Worm (Caenorhabditis elegans) whole organism, L3 larva: ENCODE data around the gene F59A6.4.

Experiments used
- R02D3.7 ChIP-seq: fragments of 150-350 bp; optimal IDR thresholded peaks from 2 replicates; lab custom pipeline; 2014; ENCODE audit warnings: missing biosample characterization, missing genetic modification characterization
- ZK546.5 ChIP-seq: sonication (generic microtip); optimal IDR thresholded peaks from 2 replicates; lab custom pipeline; 2017; ENCODE audit warnings: missing biosample characterization, missing genetic modification characterization
- aly-2 ChIP-seq: fragments of 150-350 bp; optimal IDR thresholded peaks from 2 replicates; lab custom pipeline; 2014; ENCODE audit warnings: missing biosample characterization, missing genetic modification characterization
- ama-1 ChIP-seq: fragments of 150-350 bp; optimal IDR thresholded peaks from 2 replicates; lab custom pipeline; 2018
- ceh-16 ChIP-seq: sonication (generic microtip); optimal IDR thresholded peaks from 2 replicates; lab custom pipeline; 2017; ENCODE audit warnings: missing biosample characterization, missing genetic modification characterization
- ceh-28 ChIP-seq: fragments of 150-350 bp; optimal IDR thresholded peaks from 2 replicates; lab custom pipeline; 2014; ENCODE audit warnings: missing biosample characterization, missing genetic modification reagents, missing genetic modification characterization
- ceh-82 ChIP-seq: fragments of 150-350 bp; optimal IDR thresholded peaks from 2 replicates; lab custom pipeline; 2014; ENCODE audit warnings: missing biosample characterization, missing genetic modification characterization
- ceh-9 ChIP-seq: sonication (generic microtip); optimal IDR thresholded peaks from 2 replicates; lab custom pipeline; 2018; ENCODE audit warnings: missing biosample characterization, missing genetic modification characterization
- daf-12 ChIP-seq: fragments of 150-350 bp; optimal IDR thresholded peaks from 2 replicates; lab custom pipeline; 2014; ENCODE audit warnings: missing biosample characterization, missing genetic modification reagents, missing genetic modification characterization
- egl-27 ChIP-seq: sonication (generic microtip); optimal IDR thresholded peaks from 4 replicates; lab custom pipeline; 2017; ENCODE audit warnings: missing biosample characterization, missing genetic modification reagents, missing genetic modification characterization
- egl-5 ChIP-seq: fragments of 150-350 bp; optimal IDR thresholded peaks from 2 replicates; lab custom pipeline; 2017; ENCODE audit warnings: missing biosample characterization, missing genetic modification reagents, missing genetic modification characterization, inconsistent platforms
- elt-1 ChIP-seq: fragments of 150-350 bp; optimal IDR thresholded peaks from 2 replicates; lab custom pipeline; 2014; ENCODE audit warnings: missing biosample characterization, missing genetic modification characterization
- elt-2 ChIP-seq: sonication (generic microtip); optimal IDR thresholded peaks from 2 replicates; lab custom pipeline; 2016; ENCODE audit warnings: missing genetic modification reagents, mild to moderate bottlenecking, missing genetic modification characterization, missing compliant biosample characterization
- elt-3 ChIP-seq, 3 experiments: fragments of 150-350 bp in 1 of 3; sonication (generic microtip) in 2 of 3; optimal IDR thresholded peaks; 2 replicates in 2 of 3; 4 replicates in 1 of 3; lab custom pipeline; 2014 to 2017; ENCODE audit warnings: missing biosample characterization in 3 of 3, missing genetic modification characterization in 3 of 3
- eor-1 ChIP-seq, 2 experiments: fragments of 150-350 bp; optimal IDR thresholded peaks; 2 replicates each; lab custom pipeline; 2014 to 2018; ENCODE audit warnings: missing biosample characterization in 2 of 2, missing genetic modification characterization in 2 of 2
- fkh-10 ChIP-seq: sonication (generic microtip); optimal IDR thresholded peaks from 2 replicates; lab custom pipeline; 2017; ENCODE audit warnings: missing biosample characterization, missing genetic modification reagents, missing genetic modification characterization
- fkh-2 ChIP-seq: fragments of 150-350 bp; optimal IDR thresholded peaks from 2 replicates; lab custom pipeline; 2014; ENCODE audit warnings: missing biosample characterization, missing genetic modification reagents, missing genetic modification characterization
- fos-1 ChIP-seq: fragments of 150-350 bp; optimal IDR thresholded peaks from 2 replicates; lab custom pipeline; 2014; ENCODE audit warnings: missing biosample characterization, missing genetic modification characterization
- hmg-11 ChIP-seq: sonication (generic microtip); optimal IDR thresholded peaks from 2 replicates; lab custom pipeline; 2016; ENCODE audit warnings: missing genetic modification characterization, missing compliant biosample characterization
- jun-1 ChIP-seq: fragments of 150-350 bp; optimal IDR thresholded peaks from 2 replicates; lab custom pipeline; 2014; ENCODE audit warnings: missing biosample characterization, missing genetic modification reagents, missing genetic modification characterization
- lin-15B ChIP-seq: fragments of 150-350 bp; optimal IDR thresholded peaks from 2 replicates; lab custom pipeline; 2014; ENCODE audit warnings: missing biosample characterization, missing genetic modification characterization
- lin-39 ChIP-seq: fragments of 150-350 bp; optimal IDR thresholded peaks from 2 replicates; lab custom pipeline; 2018; ENCODE audit warnings: missing biosample characterization, missing genetic modification reagents, missing genetic modification characterization
- lsy-12 ChIP-seq: sonication (generic microtip); optimal IDR thresholded peaks from 2 replicates; lab custom pipeline; 2016; ENCODE audit warnings: mild to moderate bottlenecking, missing genetic modification characterization, missing compliant biosample characterization
- mdl-1 ChIP-seq: fragments of 150-350 bp; optimal IDR thresholded peaks from 2 replicates; lab custom pipeline; 2014; ENCODE audit warnings: missing biosample characterization, missing genetic modification characterization
- mml-1 ChIP-seq: fragments of 150-350 bp; sonication (generic microtip); optimal IDR thresholded peaks from 3 replicates; lab custom pipeline; 2014; ENCODE audit warnings: missing biosample characterization, missing genetic modification characterization
- nfya-1 ChIP-seq: sonication (generic microtip); optimal IDR thresholded peaks from 2 replicates; lab custom pipeline; 2017; ENCODE audit warnings: missing genetic modification characterization, mild to moderate bottlenecking, missing compliant biosample characterization, antibody characterized with exemption, moderate library complexity; ENCODE audit not compliant: insufficient read depth
- nhr-11 ChIP-seq: fragments of 150-350 bp; optimal IDR thresholded peaks from 2 replicates; lab custom pipeline; 2014; ENCODE audit warnings: missing biosample characterization, missing genetic modification characterization
- nhr-12 ChIP-seq: fragments of 150-350 bp; optimal IDR thresholded peaks from 2 replicates; lab custom pipeline; 2014; ENCODE audit warnings: missing biosample characterization, missing genetic modification characterization
- nhr-23 ChIP-seq: fragments of 150-350 bp; optimal IDR thresholded peaks from 2 replicates; lab custom pipeline; 2014; ENCODE audit warnings: missing biosample characterization, missing genetic modification reagents, missing genetic modification characterization
- nhr-237 ChIP-seq: fragments of 150-350 bp; optimal IDR thresholded peaks from 2 replicates; lab custom pipeline; 2014; ENCODE audit warnings: missing biosample characterization, missing genetic modification characterization
- nhr-25 ChIP-seq: sonication (generic microtip); optimal IDR thresholded peaks from 2 replicates; lab custom pipeline; 2017; ENCODE audit warnings: missing biosample characterization, missing genetic modification characterization
- nhr-28 ChIP-seq: fragments of 150-350 bp; optimal IDR thresholded peaks from 2 replicates; lab custom pipeline; 2014; ENCODE audit warnings: missing biosample characterization, missing genetic modification characterization
- nhr-43 ChIP-seq: sonication (generic microtip); optimal IDR thresholded peaks from 2 replicates; lab custom pipeline; 2016; ENCODE audit warnings: mild to moderate bottlenecking, missing genetic modification characterization, missing compliant biosample characterization; ENCODE audit not compliant: poor library complexity, severe bottlenecking
- nhr-67 ChIP-seq: fragments of 150-350 bp; optimal IDR thresholded peaks from 2 replicates; lab custom pipeline; 2014; ENCODE audit warnings: missing biosample characterization, missing genetic modification characterization
- nhr-76 ChIP-seq: fragments of 150-350 bp; sonication (generic microtip); optimal IDR thresholded peaks from 5 replicates; lab custom pipeline; 2014; ENCODE audit warnings: missing biosample characterization, missing genetic modification characterization
- nhr-77 ChIP-seq: fragments of 150-350 bp; optimal IDR thresholded peaks from 2 replicates; lab custom pipeline; 2014; ENCODE audit warnings: missing biosample characterization, missing genetic modification characterization
- pha-4 ChIP-seq: fragments of 150-350 bp; optimal IDR thresholded peaks from 2 replicates; lab custom pipeline; 2014; ENCODE audit warnings: missing biosample characterization, missing genetic modification reagents, missing genetic modification characterization
- pqm-1 ChIP-seq: fragments of 150-350 bp; optimal IDR thresholded peaks from 2 replicates; lab custom pipeline; 2017; ENCODE audit warnings: missing biosample characterization, missing genetic modification characterization, inconsistent platforms
- sea-2 ChIP-seq: fragments of 150-350 bp; sonication (generic microtip); optimal IDR thresholded peaks from 4 replicates; lab custom pipeline; 2014; ENCODE audit warnings: missing biosample characterization, missing genetic modification reagents, missing genetic modification characterization
- skn-1 ChIP-seq: fragments of 150-350 bp; optimal IDR thresholded peaks from 2 replicates; lab custom pipeline; 2014; ENCODE audit warnings: missing biosample characterization, missing genetic modification characterization
- snpc-4 ChIP-seq: fragments of 150-350 bp; optimal IDR thresholded peaks from 2 replicates; lab custom pipeline; 2014; ENCODE audit warnings: missing biosample characterization, missing genetic modification characterization
- tbx-2 ChIP-seq: sonication (generic microtip); optimal IDR thresholded peaks from 2 replicates; lab custom pipeline; 2016; ENCODE audit warnings: mild to moderate bottlenecking, missing genetic modification characterization, missing compliant biosample characterization
- unc-39 ChIP-seq: sonication (generic microtip); optimal IDR thresholded peaks from 4 replicates; lab custom pipeline; 2017; ENCODE audit warnings: missing biosample characterization, missing genetic modification characterization
- unc-62 ChIP-seq: fragments of 150-350 bp; sonication (generic microtip); optimal IDR thresholded peaks from 4 replicates; lab custom pipeline; 2014; ENCODE audit warnings: missing biosample characterization, missing genetic modification reagents, missing genetic modification characterization
- zag-1 ChIP-seq: fragments of 150-350 bp; optimal IDR thresholded peaks from 2 replicates; lab custom pipeline; 2014; ENCODE audit warnings: missing biosample characterization, missing genetic modification characterization
- ztf-11 ChIP-seq: fragments of 150-350 bp; optimal IDR thresholded peaks from 2 replicates; lab custom pipeline; 2014; ENCODE audit warnings: missing biosample characterization, missing genetic modification characterization
- ztf-4 ChIP-seq: fragments of 150-350 bp; optimal IDR thresholded peaks from 2 replicates; lab custom pipeline; 2014; ENCODE audit warnings: missing biosample characterization, missing genetic modification characterization

F59A6.4 gene

DNA sequence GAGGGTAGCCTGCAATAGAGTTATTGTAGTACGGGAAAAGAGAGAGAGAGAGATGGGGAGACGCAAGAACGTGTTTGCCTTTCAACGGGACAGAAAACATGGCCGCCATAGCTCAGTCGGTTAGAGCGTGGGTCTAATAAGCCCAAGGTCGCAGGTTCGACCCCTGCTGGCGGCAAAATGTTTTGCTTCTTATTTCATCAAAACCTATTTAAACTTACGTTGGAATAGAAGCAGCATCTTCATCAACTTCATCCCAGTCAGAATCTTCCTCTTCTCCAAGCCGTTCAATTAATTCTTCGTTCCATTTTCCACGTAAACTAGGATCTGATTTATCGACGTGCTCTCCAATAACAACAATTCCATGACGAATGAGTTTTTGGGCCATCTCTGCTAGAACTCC, 27.8 kb downstream of the F59A6.4 start:
- TF ChIP-seq ceh-28 (tag; lab: Kevin White, UChicago) = no peak
- TF ChIP-seq nhr-67 (tag; lab: Kevin White, UChicago) = no peak
- TF ChIP-seq ceh-16 (tag; lab: Kevin White, UChicago) = no peak
- TF ChIP-seq tbx-2 (tag; lab: Kevin White, UChicago) = peak; percentile 19
- no peak for TF ChIP-seq nhr-11
- no peak for TF ChIP-seq nhr-12
- no peak for TF ChIP-seq ztf-4
- peak; percentile 35 for TF ChIP-seq jun-1
- TF ChIP-seq unc-39 (tag; lab: Kevin White, UChicago) = no peak
- no peak for TF ChIP-seq ceh-9 (tag; lab: Kevin White, UChicago)
- no peak for TF ChIP-seq nhr-77 (tag; lab: Kevin White, UChicago)
- no peak for TF ChIP-seq unc-62 (GFP tag; lab: Kevin White, UChicago)
- TF ChIP-seq zag-1 (tag; lab: Kevin White, UChicago) = no peak
- TF ChIP-seq nhr-28 (tag; lab: Kevin White, UChicago) = no peak
- TF ChIP-seq pqm-1 (tag; lab: Kevin White, UChicago) = peak; percentile 17
- peak; percentile 89 for TF ChIP-seq hmg-11 (tag; lab: Kevin White, UChicago)
- peak; percentile 34 for TF ChIP-seq lin-15B
- TF ChIP-seq pha-4 = peak; percentile 38
- TF ChIP-seq ceh-82 (tag; lab: Kevin White, UChicago) = peak; percentile 29
- peak; percentile 63 for TF ChIP-seq nhr-43 (tag; lab: Kevin White, UChicago)
- peak; percentile 40 for TF ChIP-seq nhr-25 (tag; lab: Kevin White, UChicago)
- TF ChIP-seq lin-39 = peak; percentile 58
- no peak for TF ChIP-seq ztf-11 (tag; lab: Kevin White, UChicago)
- TF ChIP-seq ZK546.5 (tag; lab: Kevin White, UChicago) = no peak
- TF ChIP-seq elt-3 (tag; optimal IDR thresholded peaks at IDR 0.05; lab: Kevin White, UChicago) = no peak
- peak; percentile 73 for TF ChIP-seq lsy-12 (tag; lab: Kevin White, UChicago)
- TF ChIP-seq aly-2 (tag; lab: Kevin White, UChicago) = no peak
- no peak for TF ChIP-seq elt-1 (tag; lab: Kevin White, UChicago)
- peak; percentile 46 for TF ChIP-seq egl-27 (tag; lab: Kevin White, UChicago)
- no peak for TF ChIP-seq mml-1 (tag; lab: Kevin White, UChicago)
- TF ChIP-seq fkh-10 = no peak
- peak; percentile 30 for TF ChIP-seq snpc-4 (tag; lab: Kevin White, UChicago)
- TF ChIP-seq mdl-1 = no peak
- no peak for TF ChIP-seq nhr-76 (tag; lab: Kevin White, UChicago)
- no peak for TF ChIP-seq egl-5 (tag; lab: Kevin White, UChicago)
- TF ChIP-seq eor-1 (tag; optimal IDR thresholded peaks at IDR 0.05; lab: Kevin White, UChicago) = no peak
- no peak for TF ChIP-seq nhr-23 (tag; lab: Kevin White, UChicago)
- no peak for TF ChIP-seq skn-1 (tag; lab: Kevin White, UChicago)
- TF ChIP-seq ama-1 (lab: Kevin White, UChicago) = no peak
- TF ChIP-seq daf-12 = no peak
- no peak for TF ChIP-seq nhr-237
- TF ChIP-seq fkh-2 (tag; lab: Kevin White, UChicago) = no peak
- peak; percentile 87 for TF ChIP-seq elt-2 (tag; lab: Kevin White, UChicago)
- TF ChIP-seq nfya-1 (tag; lab: Kevin White, UChicago) = peak; percentile 57
- no peak for TF ChIP-seq fos-1
- peak; percentile 29 for TF ChIP-seq R02D3.7 (tag; lab: Kevin White, UChicago)
- TF ChIP-seq sea-2 = no peak
- TF ChIP-seq, all 47 proteins: peak for 16
